Fruit fly (Drosophila melanogaster): ENCODE measurements around the gene CG32264.

CG32264 gene

dm6 chr3L:3778463-3778862, 27.8 kb downstream of the CG32264 start:
- TF ChIP-seq cas (GFP tag; IDR thresholded peaks at IDR 0.05) (no peak), CG16779 (GFP tag; IDR thresholded peaks at IDR 0.05) (no peak), CG11504 (tag; optimal IDR thresholded peaks at IDR 0.05) (peak; percentile 36), pb (GFP tag; optimal IDR thresholded peaks at IDR 0.05) (no peak), lbe (GFP tag; optimal IDR thresholded peaks at IDR 0.05) (peak; percentile 45), CG9876 (GFP tag; optimal IDR thresholded peaks at IDR 0.05) (no peak), jigr1 (GFP tag; IDR thresholded peaks at IDR 0.05) (no peak), pfk (GFP tag; optimal IDR thresholded peaks at IDR 0.05) (no peak), CG10431 (GFP tag; optimal IDR thresholded peaks at IDR 0.05) (no peak), CG7963 (GFP tag; IDR thresholded peaks at IDR 0.05; ENCODE audit: partially characterized antibody) (no peak), CG7928 (GFP tag; optimal IDR thresholded peaks at IDR 0.05) (no peak), D19B (GFP tag; optimal IDR thresholded peaks at IDR 0.05) (no peak), CG7372 (GFP tag; IDR thresholded peaks at IDR 0.05) (no peak), grn (GFP tag; optimal IDR thresholded peaks at IDR 0.05) (no peak), PHDP (tag; optimal IDR thresholded peaks at IDR 0.05) (no peak), Ets97D (GFP tag; optimal IDR thresholded peaks at IDR 0.05) (no peak), HHEX (GFP tag; optimal IDR thresholded peaks at IDR 0.05) (no peak), Drgx (GFP tag; IDR thresholded peaks at IDR 0.05) (peak; percentile 26; the same call in 1 of the 2 replicates), sens (GFP tag) (peak; percentile 24), HLH4C (GFP tag; IDR thresholded peaks at IDR 0.05; ENCODE audit: partially characterized antibody) (no peak), lab (GFP tag; optimal IDR thresholded peaks at IDR 0.05) (peak; percentile 9), stwl (tag; optimal IDR thresholded peaks at IDR 0.05) (no peak)

dm6 chr3L:3776559-3777097, 29.6 kb downstream of the CG32264 start:
- TF ChIP-seq cas (GFP tag; IDR thresholded peaks at IDR 0.05): no peak
- no peak for TF ChIP-seq knrl (GFP tag; IDR thresholded peaks at IDR 0.05; ENCODE audit: partially characterized antibody)
- TF ChIP-seq CG42726 (GFP tag; IDR thresholded peaks at IDR 0.05; ENCODE audit: partially characterized antibody): no peak
- TF ChIP-seq yki (optimal IDR thresholded peaks at IDR 0.05): no peak
- TF ChIP-seq CG4328 (GFP tag; optimal IDR thresholded peaks at IDR 0.05): no peak
- no peak for TF ChIP-seq Sox102F (GFP tag; optimal IDR thresholded peaks at IDR 0.05)
- no peak for TF ChIP-seq CG7372 (GFP tag; IDR thresholded peaks at IDR 0.05)
- TF ChIP-seq CG3407 (GFP tag; optimal IDR thresholded peaks at IDR 0.05): no peak
- peak in 1 of 2 experiments; percentile 62 for TF ChIP-seq Pdp1 (GFP tag; optimal IDR thresholded peaks at IDR 0.05)
- no peak for TF ChIP-seq Gug (GFP tag; IDR thresholded peaks at IDR 0.05)
- no peak for TF ChIP-seq ind (GFP tag; optimal IDR thresholded peaks at IDR 0.05)
- no peak for TF ChIP-seq Atf6 (GFP tag; IDR thresholded peaks at IDR 0.05)
- no peak for TF ChIP-seq fu2 (GFP tag; optimal IDR thresholded peaks at IDR 0.05)
- TF ChIP-seq Usf (GFP tag; optimal IDR thresholded peaks at IDR 0.05): no peak
- TF ChIP-seq sd (tag; optimal IDR thresholded peaks at IDR 0.05): peak; percentile 26
- peak; percentile 12 for TF ChIP-seq sug (tag; optimal IDR thresholded peaks at IDR 0.05)
- no peak for TF ChIP-seq pan (optimal IDR thresholded peaks at IDR 0.05)
- TF ChIP-seq pan (GFP tag; optimal IDR thresholded peaks at IDR 0.05 in 1 of 2, IDR thresholded peaks at IDR 0.05 in 1 of 2): no peak
- TF ChIP-seq exex (tag; optimal IDR thresholded peaks at IDR 0.05): peak; percentile 74
- TF ChIP-seq ab (GFP tag; optimal IDR thresholded peaks at IDR 0.05): no peak
- no peak for TF ChIP-seq pb (GFP tag; optimal IDR thresholded peaks at IDR 0.05)
- peak; percentile 52 for TF ChIP-seq sens (GFP tag)
- no peak for TF ChIP-seq Nf-YC (tag; optimal IDR thresholded peaks at IDR 0.05)
- no peak for TF ChIP-seq HLHmδ (GFP tag; optimal IDR thresholded peaks at IDR 0.05)
